Fruit fly (Drosophila melanogaster): ENCODE data around the gene CG6621.

CG6621 gene

DNA sequence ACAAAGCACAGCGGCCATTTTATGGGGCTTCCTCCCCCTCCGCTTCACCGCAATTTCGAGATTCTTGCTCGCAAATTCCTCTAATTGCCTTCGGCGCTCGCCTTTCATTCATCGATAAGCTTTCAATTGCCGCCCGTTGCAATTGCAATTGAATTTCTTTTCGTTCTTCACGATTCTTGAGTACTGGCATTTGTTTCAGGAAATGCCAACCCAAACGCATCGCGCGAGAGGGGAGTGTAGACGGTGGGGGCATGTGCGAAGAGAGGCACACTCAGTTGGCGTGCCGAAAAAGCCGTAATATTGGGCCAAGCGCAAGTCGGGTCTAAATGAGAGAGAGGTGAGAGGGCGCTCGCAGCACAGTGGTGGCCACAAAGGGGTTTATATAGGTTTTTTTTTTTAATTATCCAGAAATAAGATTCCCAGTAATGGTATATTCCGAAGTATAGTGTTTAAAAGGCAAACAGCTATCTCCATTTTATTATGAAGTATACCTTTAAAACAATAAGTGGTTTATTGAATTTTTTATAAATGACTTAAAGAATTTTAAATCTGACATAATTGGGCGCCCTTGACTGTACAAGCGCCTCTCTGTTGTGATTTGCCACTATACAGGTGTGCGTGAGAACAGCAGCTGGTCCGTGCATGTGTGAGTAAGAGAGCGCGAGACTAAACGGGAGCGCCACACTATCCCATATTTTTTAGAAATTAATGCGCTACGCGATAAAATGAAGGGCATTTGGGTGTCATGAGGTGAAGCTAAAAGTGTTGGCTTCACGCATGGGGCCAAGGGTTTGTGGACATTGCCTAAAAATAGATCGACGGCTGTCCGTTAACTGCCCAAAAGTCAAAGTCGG is 6.6 kb downstream of the CG6621 start (continued):
- TF ChIP-seq CG17359 (tag; optimal IDR thresholded peaks at IDR 0.05) (peak; percentile 88), CG8359 (GFP tag; optimal IDR thresholded peaks at IDR 0.05; ENCODE audit: borderline replicate concordance) (peak; percentile 57), CG4707 (GFP tag; optimal IDR thresholded peaks at IDR 0.05) (peak; percentile 45), grau (tag; optimal IDR thresholded peaks at IDR 0.05) (peak; percentile 86), fd64A (GFP tag; optimal IDR thresholded peaks at IDR 0.05) (no peak), Dip2 (GFP tag; IDR thresholded peaks at IDR 0.05) (no peak), CG5180 (GFP tag; optimal IDR thresholded peaks at IDR 0.05) (peak; percentile 70), ken (GFP tag; IDR thresholded peaks at IDR 0.05) (peak; percentile 43; the same call in 1 of the 3 replicates), Scr (GFP tag; IDR thresholded peaks at IDR 0.05; ENCODE audit: partially characterized antibody) (0 out of 2 replicates have a peak, but pooled peaks have one; percentile 25), tap (tag; optimal IDR thresholded peaks at IDR 0.05) (peak; percentile 63), wdn (GFP tag; IDR thresholded peaks at IDR 0.05) (peak; percentile 91), dimm (GFP tag; IDR thresholded peaks at IDR 0.05) (peak; percentile 50; the same call in 1 of the 2 replicates), HHEX (GFP tag; optimal IDR thresholded peaks at IDR 0.05) (peak; percentile 84), CG14965 (GFP tag; optimal IDR thresholded peaks at IDR 0.05; ENCODE audit: borderline replicate concordance) (no peak), Sin3A (optimal IDR thresholded peaks at IDR 0.05) (no peak), D (optimal IDR thresholded peaks at IDR 0.05) (no peak), D (GFP tag; optimal IDR thresholded peaks at IDR 0.05) (peak; percentile 81), TFAM (GFP tag; optimal IDR thresholded peaks at IDR 0.05) (peak; percentile 29), otp (GFP tag; IDR thresholded peaks at IDR 0.05) (peak; percentile 44; the same call in 1 of the 3 replicates), nerfin-2 (GFP tag; IDR thresholded peaks at IDR 0.05; ENCODE audit: partially characterized antibody) (0 out of 2 replicates have a peak, but pooled peaks have one; percentile 28), Antp (GFP tag; optimal IDR thresholded peaks at IDR 0.05) (peak; percentile 74), pnt (GFP tag; optimal IDR thresholded peaks at IDR 0.05) (peak; percentile 66), Dp (GFP tag; optimal IDR thresholded peaks at IDR 0.05) (no peak), gcm (GFP tag; optimal IDR thresholded peaks at IDR 0.05) (peak; percentile 90), zf30C (GFP tag; optimal IDR thresholded peaks at IDR 0.05) (no peak), CG2199 (GFP tag; IDR thresholded peaks at IDR 0.05) (peak; percentile 29; the same call in 1 of the 3 replicates), Hmr (GFP tag; optimal IDR thresholded peaks at IDR 0.05) (peak; percentile 96), Nf-YA (GFP tag; IDR thresholded peaks at IDR 0.05) (peak; percentile 80), trh (GFP tag; optimal IDR thresholded peaks at IDR 0.05) (peak; percentile 48), Xrp1 (GFP tag; IDR thresholded peaks at IDR 0.05) (peak; percentile 91), trem (tag; optimal IDR thresholded peaks at IDR 0.05) (peak; percentile 56), CG2712 (tag; optimal IDR thresholded peaks at IDR 0.05) (peak; percentile 85), CG18476 (GFP tag; optimal IDR thresholded peaks at IDR 0.05) (peak; percentile 73), nau (GFP tag; optimal IDR thresholded peaks at IDR 0.05) (peak; percentile 79), dmrt11E (tag; optimal IDR thresholded peaks at IDR 0.05) (peak; percentile 78), cato (GFP tag; optimal IDR thresholded peaks at IDR 0.05; ENCODE audit: borderline replicate concordance) (peak; percentile 57), CG3726 (GFP tag; IDR thresholded peaks at IDR 0.05) (peak; percentile 66; the same call in 2 of the 3 replicates), dm (GFP tag; optimal IDR thresholded peaks at IDR 0.05) (peak; percentile 60), CG12104 (GFP tag; optimal IDR thresholded peaks at IDR 0.05) (peak; percentile 87), CG1024 (GFP tag; IDR thresholded peaks at IDR 0.05) (0 out of 2 replicates have a peak, but pooled peaks have one; percentile 29), CG14014 (GFP tag; IDR thresholded peaks at IDR 0.05) (peak; percentile 87), CG1792 (GFP tag; optimal IDR thresholded peaks at IDR 0.05) (peak; percentile 72), CG14667 (GFP tag; IDR thresholded peaks at IDR 0.05) (peak; percentile 75), cad (GFP tag; optimal IDR thresholded peaks at IDR 0.05) (no peak), CG6683 (GFP tag; optimal IDR thresholded peaks at IDR 0.05) (peak; percentile 91), psq (GFP tag; optimal IDR thresholded peaks at IDR 0.05) (peak; percentile 62), ewg (GFP tag; optimal IDR thresholded peaks at IDR 0.05) (peak; percentile 85), CG10543 (GFP tag; optimal IDR thresholded peaks at IDR 0.05) (peak; percentile 95)
